Worm (Caenorhabditis elegans) whole organism, L1 larva: ENCODE results near the gene C34C12.1.

ENCODE experiments used
- C34B4.2 ChIP-seq: sonication (generic microtip); optimal IDR thresholded peaks from 2 replicates; lab custom pipeline; 2017; ENCODE audit warnings: mild to moderate bottlenecking, missing genetic modification characterization, missing compliant biosample characterization
- aha-1 ChIP-seq: fragments of 150-350 bp; optimal IDR thresholded peaks from 2 replicates; lab custom pipeline; 2014; ENCODE audit warnings: missing biosample characterization, missing genetic modification characterization
- alr-1 ChIP-seq: fragments of 200-800 bp; sonication (Bioruptor generic); optimal IDR thresholded peaks from 2 replicates; lab custom pipeline; 2018; ENCODE audit warnings: borderline replicate concordance, mild to moderate bottlenecking, missing genetic modification characterization, missing compliant biosample characterization
- blmp-1 ChIP-seq: fragments of 150-350 bp; optimal IDR thresholded peaks from 2 replicates; lab custom pipeline; 2014; ENCODE audit warnings: missing biosample characterization, missing genetic modification characterization
- ceh-63 ChIP-seq: fragments of 200-800 bp; sonication (Bioruptor generic); optimal IDR thresholded peaks from 2 replicates; lab custom pipeline; 2018; ENCODE audit warnings: mild to moderate bottlenecking, missing genetic modification characterization, missing compliant biosample characterization
- ceh-8 ChIP-seq: fragments of 200-800 bp; sonication (Bioruptor generic); optimal IDR thresholded peaks from 2 replicates; lab custom pipeline; 2018; ENCODE audit warnings: mild to moderate bottlenecking, missing genetic modification characterization, moderate library complexity, missing compliant biosample characterization
- ceh-82 ChIP-seq, 3 experiments: fragments of 150-350 bp in 1 of 3; sonication (generic microtip) in 2 of 3; optimal IDR thresholded peaks; 2 replicates each; lab custom pipeline; 2014 to 2017; ENCODE audit warnings: missing biosample characterization in 3 of 3, missing genetic modification characterization in 3 of 3
- efl-1 ChIP-seq, 4 experiments: fragments of 150-350 bp; optimal IDR thresholded peaks in 3 of 4; peaks in 1 of 4; 1 replicate in 1 of 4; 2 replicates in 3 of 4; lab custom pipeline; 2014; ENCODE audit warnings: missing biosample characterization in 2 of 4, missing genetic modification characterization in 2 of 4, missing genetic modification reagents in 2 of 4
- efl-3 ChIP-seq: fragments of 200-800 bp; sonication (Bioruptor generic); optimal IDR thresholded peaks from 2 replicates; lab custom pipeline; 2018; ENCODE audit warnings: mild to moderate bottlenecking, missing genetic modification characterization, missing compliant biosample characterization
- hlh-4 ChIP-seq: sonication (generic microtip); optimal IDR thresholded peaks from 2 replicates; lab custom pipeline; 2016; ENCODE audit warnings: mild to moderate bottlenecking, missing genetic modification characterization, missing compliant biosample characterization
- irx-1 ChIP-seq: sonication (generic microtip); optimal IDR thresholded peaks from 2 replicates; lab custom pipeline; 2016; ENCODE audit warnings: missing genetic modification characterization, missing compliant biosample characterization
- isw-1 ChIP-seq: fragments of 200-800 bp; sonication (Bioruptor generic); IDR thresholded peaks from 2 replicates; pipeline ENCODE4 v1.3.6; 2022; ENCODE audit warnings: missing genetic modification characterization, missing compliant biosample characterization
- jun-1 ChIP-seq: fragments of 150-350 bp; optimal IDR thresholded peaks from 2 replicates; lab custom pipeline; 2014; ENCODE audit warnings: missing biosample characterization, missing genetic modification reagents, missing genetic modification characterization
- lin-13 ChIP-seq: fragments of 150-350 bp; optimal IDR thresholded peaks from 2 replicates; lab custom pipeline; 2014; ENCODE audit warnings: missing biosample characterization, missing genetic modification reagents, missing genetic modification characterization
- lin-35 ChIP-seq, 2 experiments: fragments of 150-350 bp; optimal IDR thresholded peaks; 2 replicates each; lab custom pipeline; 2014; ENCODE audit warnings: missing biosample characterization in 2 of 2, missing genetic modification characterization in 2 of 2, missing genetic modification reagents in 2 of 2
- mab-9 ChIP-seq: fragments of 200-800 bp; sonication (Bioruptor generic); IDR thresholded peaks from 2 replicates; pipeline ENCODE4 v1.3.6; 2022; ENCODE audit warnings: missing genetic modification reagents, missing genetic modification characterization, missing compliant biosample characterization
- mef-2 ChIP-seq: fragments of 150-350 bp; optimal IDR thresholded peaks from 2 replicates; lab custom pipeline; 2014; ENCODE audit warnings: missing biosample characterization, missing genetic modification characterization
- nhr-11 ChIP-seq: fragments of 150-350 bp; optimal IDR thresholded peaks from 2 replicates; lab custom pipeline; 2014; ENCODE audit warnings: missing biosample characterization, missing genetic modification characterization
- nhr-19 ChIP-seq: fragments of 200-800 bp; sonication (Bioruptor generic); conservative IDR thresholded peaks from 2 replicates; pipeline ENCODE4 v1.3.6; 2022; ENCODE audit warnings: missing genetic modification characterization, missing compliant biosample characterization
- nhr-237 ChIP-seq: fragments of 150-350 bp; optimal IDR thresholded peaks from 2 replicates; lab custom pipeline; 2014; ENCODE audit warnings: missing biosample characterization, missing genetic modification characterization
- nhr-28 ChIP-seq: fragments of 150-350 bp; optimal IDR thresholded peaks from 2 replicates; lab custom pipeline; 2014; ENCODE audit warnings: missing biosample characterization, missing genetic modification characterization
- nhr-47 ChIP-seq: sonication (generic microtip); optimal IDR thresholded peaks from 2 replicates; lab custom pipeline; 2016; ENCODE audit warnings: mild to moderate bottlenecking, missing genetic modification characterization, moderate library complexity, missing compliant biosample characterization
- nhr-71 ChIP-seq: sonication (generic microtip); optimal IDR thresholded peaks from 2 replicates; lab custom pipeline; 2016; ENCODE audit warnings: mild to moderate bottlenecking, missing genetic modification characterization, moderate library complexity, missing compliant biosample characterization
- nhr-76 ChIP-seq: sonication (generic microtip); optimal IDR thresholded peaks from 2 replicates; lab custom pipeline; 2017; ENCODE audit warnings: missing biosample characterization, missing genetic modification characterization
- nhr-77 ChIP-seq: fragments of 150-350 bp; optimal IDR thresholded peaks from 2 replicates; lab custom pipeline; 2014; ENCODE audit warnings: missing biosample characterization, missing genetic modification characterization
- nhr-85 ChIP-seq: sonication (generic microtip); peaks from one replicate; lab custom pipeline; 2016; ENCODE audit warnings: missing genetic modification characterization, inconsistent platforms, missing compliant biosample characterization
- nhr-90 ChIP-seq: sonication (generic microtip); optimal IDR thresholded peaks from 2 replicates; lab custom pipeline; 2016; ENCODE audit warnings: mild to moderate bottlenecking, missing genetic modification characterization, missing compliant biosample characterization; ENCODE audit not compliant: poor library complexity
- pag-3 ChIP-seq: sonication (generic microtip); optimal IDR thresholded peaks from 2 replicates; lab custom pipeline; 2017; ENCODE audit warnings: missing genetic modification characterization, mild to moderate bottlenecking, missing compliant biosample characterization, antibody characterized with exemption, borderline replicate concordance; ENCODE audit not compliant: insufficient read depth
- pax-3 ChIP-seq: fragments of 200-800 bp; sonication (Bioruptor generic); optimal IDR thresholded peaks from 2 replicates; lab custom pipeline; 2018; ENCODE audit warnings: mild to moderate bottlenecking, missing genetic modification characterization, moderate library complexity, missing compliant biosample characterization
- rnt-1 ChIP-seq: sonication (generic microtip); optimal IDR thresholded peaks from 2 replicates; lab custom pipeline; 2016; ENCODE audit warnings: mild to moderate bottlenecking, missing genetic modification characterization, moderate library complexity, missing compliant biosample characterization
- sox-4 ChIP-seq: sonication (generic microtip); optimal IDR thresholded peaks from 2 replicates; lab custom pipeline; 2016; ENCODE audit warnings: missing genetic modification characterization, missing compliant biosample characterization
- sup-37 ChIP-seq: fragments of 200-800 bp; sonication (Bioruptor generic); optimal IDR thresholded peaks from 2 replicates; lab custom pipeline; 2018; ENCODE audit warnings: mild to moderate bottlenecking, missing genetic modification characterization, missing compliant biosample characterization
- tbx-2 ChIP-seq: sonication (generic microtip); optimal IDR thresholded peaks from 2 replicates; lab custom pipeline; 2016; ENCODE audit warnings: missing genetic modification characterization, missing compliant biosample characterization
- tlp-1 ChIP-seq: fragments of 150-350 bp; optimal IDR thresholded peaks from 2 replicates; lab custom pipeline; 2014; ENCODE audit warnings: missing biosample characterization, missing genetic modification characterization
- unc-130 ChIP-seq: fragments of 150-350 bp; optimal IDR thresholded peaks from 2 replicates; lab custom pipeline; 2017; ENCODE audit warnings: missing biosample characterization, missing genetic modification characterization, inconsistent platforms
- unc-30 ChIP-seq: sonication (generic microtip); optimal IDR thresholded peaks from 2 replicates; lab custom pipeline; 2017; ENCODE audit warnings: missing biosample characterization, missing genetic modification characterization
- unc-86 ChIP-seq: sonication (generic microtip); optimal IDR thresholded peaks from 2 replicates; lab custom pipeline; 2016; ENCODE audit warnings: missing genetic modification characterization, missing compliant biosample characterization
- zag-1 ChIP-seq: fragments of 150-350 bp; optimal IDR thresholded peaks from 2 replicates; lab custom pipeline; 2014; ENCODE audit warnings: missing biosample characterization, missing genetic modification characterization
- ztf-4 ChIP-seq: fragments of 150-350 bp; optimal IDR thresholded peaks from 2 replicates; lab custom pipeline; 2014; ENCODE audit warnings: missing biosample characterization, missing genetic modification characterization

The C34C12.1 gene

ce11 chrIII:3404354-3404913 lies 49.7 kb upstream of the C34C12.1 start, which contains the start of the genes npp-9 and F59A2.5 (continued):
- no peak for TF ChIP-seq alr-1 (tag; lab: Kevin White, UChicago)
- peak; percentile 2 for TF ChIP-seq tbx-2
- TF ChIP-seq nhr-85 (tag; lab: Kevin White, UChicago): peak; percentile 70
- TF ChIP-seq jun-1: peak; percentile 46
- peak; percentile 27 for TF ChIP-seq nhr-71 (tag; lab: Kevin White, UChicago)
- TF ChIP-seq ceh-8 (GFP tag; lab: Kevin White, UChicago): no peak
- TF ChIP-seq pag-3 (tag; lab: Kevin White, UChicago): no peak
- no peak for TF ChIP-seq nhr-28 (tag; lab: Kevin White, UChicago)
- no peak for TF ChIP-seq nhr-90 (tag; lab: Kevin White, UChicago)
- no peak for TF ChIP-seq sox-4
- no peak for TF ChIP-seq mab-9 (GFP tag; lab: Robert Waterston, UW)
- TF ChIP-seq unc-30 (tag; lab: Kevin White, UChicago): no peak
- no peak for TF ChIP-seq hlh-4 (tag; lab: Kevin White, UChicago)
- TF ChIP-seq nhr-19 (GFP tag; lab: Robert Waterston, UW): peak; percentile 34

ce11 chrIII:3405535-3405934 lies 48.6 kb upstream of the C34C12.1 start, which contains the start of gene golg-4:
TSS of gene golg-4 (plus strand) at chrIII:3405568.
- TF ChIP-seq nhr-90 (tag; lab: Kevin White, UChicago) (no peak), efl-1 (optimal IDR thresholded peaks at IDR 0.05; lab: Kevin White, UChicago) (no peak), efl-1 (GFP tag; optimal IDR thresholded peaks at IDR 0.05 in 1 of 2; lab: Kevin White, UChicago) (peak in 1 of 2 experiments; percentile 33), rnt-1 (no peak), sup-37 (no peak)

- no peak for TF ChIP-seq C34B4.2 (tag; lab: Kevin White, UChicago)
- no peak for TF ChIP-seq nhr-47 (tag; lab: Kevin White, UChicago)
- no peak for TF ChIP-seq nhr-77
- no peak for TF ChIP-seq efl-3 (GFP tag; lab: Kevin White, UChicago)
- TF ChIP-seq unc-130 (tag; lab: Kevin White, UChicago): no peak
- no peak for TF ChIP-seq unc-30 (tag; lab: Kevin White, UChicago)
- no peak for TF ChIP-seq mef-2 (tag; lab: Kevin White, UChicago)
- no peak for TF ChIP-seq ceh-82 (tag; optimal IDR thresholded peaks at IDR 0.05; lab: Kevin White, UChicago)
- TF ChIP-seq tlp-1: no peak
- no peak for TF ChIP-seq ceh-63
- no peak for TF ChIP-seq lin-35 (GFP tag; optimal IDR thresholded peaks at IDR 0.05; lab: Kevin White, UChicago)
- no peak for TF ChIP-seq zag-1 (tag; lab: Kevin White, UChicago)
- no peak for TF ChIP-seq isw-1 (GFP tag; lab: Robert Waterston, UW)
- no peak for TF ChIP-seq nhr-237 (tag; lab: Kevin White, UChicago)
- no peak for TF ChIP-seq aha-1
- no peak for TF ChIP-seq lin-13 (GFP tag; lab: Kevin White, UChicago)
- TF ChIP-seq unc-86: no peak
- TF ChIP-seq nhr-11 (tag; lab: Kevin White, UChicago): no peak
- TF ChIP-seq sup-37: no peak
Measured at ce11 chrIII:3413437-3413836, 40.7 kb upstream of the C34C12.1 start.

- TF ChIP-seq ceh-82 (tag; optimal IDR thresholded peaks at IDR 0.05; lab: Kevin White, UChicago) (no peak), ztf-4 (no peak), blmp-1 (tag; lab: Kevin White, UChicago) (no peak), efl-1 (optimal IDR thresholded peaks at IDR 0.05; lab: Kevin White, UChicago) (no peak), efl-1 (GFP tag; optimal IDR thresholded peaks at IDR 0.05 in 1 of 2; lab: Kevin White, UChicago) (peak in 1 of 2 experiments; percentile 17), pax-3 (tag; lab: Kevin White, UChicago) (no peak), irx-1 (tag; lab: Kevin White, UChicago) (no peak), nhr-85 (tag; lab: Kevin White, UChicago) (no peak), nhr-76 (tag; lab: Kevin White, UChicago) (no peak), sup-37 (no peak)
- TF ChIP-seq, all 84 proteins: peak for 1
Measured at ce11 chrIII:3414412-3414811, 39.7 kb upstream of the C34C12.1 start.
